Worm (Caenorhabditis elegans): Measurements from ENCODE around the gene Y37D8A.29.
A peak's percentile ranks its signal among the peaks of the same experiment; 100 is the strongest.
"Not testable (repeated sequence)": the region's sequence is repeated elsewhere in the genome, so short reads cannot be mapped to it uniquely, and the experiment has no call there.

ce11 chrIII:12848173-12848572, 43.3 kb downstream of the Y37D8A.29 start:
- not testable (repeated sequence) for TF ChIP-seq hsf-1 (GFP tag; IDR thresholded peaks at IDR 0.05); ztf-3 (GFP tag; optimal IDR thresholded peaks at IDR 0.05); gei-17 (GFP tag; optimal IDR thresholded peaks at IDR 0.05); sea-2 (GFP tag; IDR thresholded peaks at IDR 0.05); dpl-1 (GFP tag; optimal IDR thresholded peaks at IDR 0.05); snpc-4 (GFP tag; optimal IDR thresholded peaks at IDR 0.05)
- peak in 2 of 4 experiments; percentile 67 to 76 for TF ChIP-seq snpc-4 (tag; optimal IDR thresholded peaks at IDR 0.05)
